Fruit fly (Drosophila melanogaster): ENCODE measurements around the gene CG11891.
A peak's percentile ranks its signal among the peaks of the same experiment; 100 is the strongest.

- TF ChIP-seq Eip75B (GFP tag; optimal IDR thresholded peaks at IDR 0.05): peak; percentile 91
- peak; percentile 92 for TF ChIP-seq Lpt (GFP tag; optimal IDR thresholded peaks at IDR 0.05)
- peak; percentile 92 for TF ChIP-seq Hr39 (GFP tag; optimal IDR thresholded peaks at IDR 0.05)
- TF ChIP-seq eg (GFP tag; IDR thresholded peaks at IDR 0.05): peak; percentile 80; the same call in 2 of the 3 replicates
- peak; percentile 95 for TF ChIP-seq topi (GFP tag; optimal IDR thresholded peaks at IDR 0.05)
Measured at dm6 chr3R:25232271-25232989, 37.6 kb upstream of the CG11891 start, which contains the start of gene Cad96Cb.
